Worm (Caenorhabditis elegans) whole organism, L4 larva: Measurements from ENCODE around the gene ccm-2.

Experiments used
- R02D3.7 ChIP-seq: fragments of 150-350 bp; sonication (generic microtip); optimal IDR thresholded peaks from 3 replicates; lab custom pipeline; 2014; ENCODE audit warnings: missing biosample characterization, missing genetic modification characterization
- Y105C5A.15 ChIP-seq: fragments of 200-800 bp; sonication (Bioruptor generic); IDR thresholded peaks from 2 replicates; pipeline ENCODE4 v1.3.6; 2022; ENCODE audit warnings: missing genetic modification characterization, missing compliant biosample characterization
- Y48G9A.11 ChIP-seq: fragments of 200-800 bp; sonication (Bioruptor generic); IDR thresholded peaks from 2 replicates; pipeline ENCODE4 v1.3.6; 2022; ENCODE audit warnings: missing genetic modification reagents, missing genetic modification characterization, missing compliant biosample characterization
- ces-1 ChIP-seq: fragments of 150-350 bp; sonication (generic microtip); optimal IDR thresholded peaks from 4 replicates; lab custom pipeline; 2014; ENCODE audit warnings: missing biosample characterization, missing genetic modification reagents, missing genetic modification characterization
- hlh-30 ChIP-seq: sonication (generic microtip); optimal IDR thresholded peaks from 2 replicates; lab custom pipeline; 2017; ENCODE audit warnings: antibody characterized with exemption, mild to moderate bottlenecking, missing genetic modification characterization, missing compliant biosample characterization; ENCODE audit not compliant: insufficient read depth
- lin-13 ChIP-seq: fragments of 150-350 bp; optimal IDR thresholded peaks from 2 replicates; lab custom pipeline; 2014; ENCODE audit warnings: missing biosample characterization, missing genetic modification reagents, missing genetic modification characterization
- lsy-2 ChIP-seq, 2 experiments: fragments of 150-350 bp in 1 of 2; sonication (generic microtip) in 1 of 2; optimal IDR thresholded peaks; 2 replicates each; lab custom pipeline; 2014 to 2017; ENCODE audit warnings: missing biosample characterization in 2 of 2, missing genetic modification characterization in 2 of 2
- nhr-10 ChIP-seq: fragments of 150-350 bp; optimal IDR thresholded peaks from 2 replicates; lab custom pipeline; 2014; ENCODE audit warnings: missing biosample characterization, missing genetic modification characterization
- skn-1 ChIP-seq: fragments of 150-350 bp; optimal IDR thresholded peaks from 2 replicates; lab custom pipeline; 2014; ENCODE audit warnings: missing biosample characterization, missing genetic modification characterization
- unc-39 ChIP-seq: sonication (generic microtip); optimal IDR thresholded peaks from 2 replicates; lab custom pipeline; 2017; ENCODE audit warnings: missing biosample characterization, missing genetic modification characterization
- unc-62 ChIP-seq, 3 experiments: fragments of 150-350 bp in 1 of 3; sonication (generic microtip); optimal IDR thresholded peaks in 2 of 3; peaks in 1 of 3; 1 replicate in 1 of 3; 2 replicates in 2 of 3; lab custom pipeline; 2014 to 2017; ENCODE audit warnings: missing biosample characterization in 3 of 3, missing genetic modification characterization in 3 of 3, missing genetic modification reagents in 3 of 3, missing genotype in 1 of 3

DNA sequence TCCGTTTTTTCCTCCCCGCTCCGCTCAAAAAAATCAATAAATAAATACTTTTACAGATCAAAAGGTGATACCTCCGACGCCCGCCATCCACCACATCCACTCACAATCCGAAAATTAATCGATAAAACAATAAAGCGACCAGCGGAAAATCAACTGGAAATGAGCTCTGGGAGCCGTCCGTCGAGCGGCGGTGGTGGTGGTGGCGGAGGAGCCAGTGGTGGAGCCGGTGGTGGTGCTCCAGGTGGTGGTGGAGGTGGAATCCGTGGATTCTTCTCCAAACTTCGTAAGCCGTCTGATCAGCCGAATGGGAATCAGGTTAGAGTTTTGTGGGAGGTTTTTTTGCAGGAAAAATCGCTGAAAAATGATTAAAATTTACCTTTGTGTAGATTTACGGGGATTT, 13.5 kb downstream of the ccm-2 start, which contains the start of gene egl-4:
- TF ChIP-seq lsy-2 (tag; optimal IDR thresholded peaks at IDR 0.05; lab: Kevin White, UChicago) (no peak), R02D3.7 (tag; lab: Kevin White, UChicago) (no peak), skn-1 (tag; lab: Kevin White, UChicago) (no peak), hlh-30 (tag; lab: Kevin White, UChicago) (no peak), Y105C5A.15 (GFP tag; lab: Robert Waterston, UW) (no peak), Y48G9A.11 (GFP tag; lab: Robert Waterston, UW) (no peak), lin-13 (GFP tag; lab: Kevin White, UChicago) (no peak), nhr-10 (tag; lab: Kevin White, UChicago) (no peak), unc-62 (GFP tag; optimal IDR thresholded peaks at IDR 0.05 in 1 of 2; lab: Kevin White, UChicago) (no peak), unc-62 (tag; optimal IDR thresholded peaks at IDR 0.05; lab: Kevin White, UChicago) (no peak), unc-39 (tag; lab: Kevin White, UChicago) (no peak), ces-1 (GFP tag; lab: Kevin White, UChicago) (no peak)
